Worm (Caenorhabditis elegans) whole organism, midembryonic: ENCODE results near the gene K05F6.14.
"Not testable (repeated sequence)": the region's sequence is repeated elsewhere in the genome, so short reads cannot be mapped to it uniquely, and the experiment has no call there.

Experiments
- T22C8.4 ChIP-seq: fragments of 200-800 bp; sonication (Bioruptor generic); IDR thresholded peaks from 2 replicates; pipeline ENCODE4 v1.3.6; 2022; ENCODE audit warnings: missing genetic modification characterization, missing compliant biosample characterization
- cog-1 ChIP-seq: sonication (generic microtip); optimal IDR thresholded peaks from 2 replicates; lab custom pipeline; 2016; ENCODE audit warnings: missing genetic modification characterization, missing compliant biosample characterization
- flt-1 ChIP-seq: fragments of 200-800 bp; sonication (Bioruptor generic); IDR thresholded peaks from 2 replicates; pipeline ENCODE4 v1.3.6; 2022; ENCODE audit warnings: missing genetic modification characterization, missing compliant biosample characterization
- klf-2 ChIP-seq: fragments of 200-800 bp; sonication (Bioruptor generic); conservative IDR thresholded peaks from 2 replicates; pipeline ENCODE4 v1.3.6; 2022; ENCODE audit warnings: missing genetic modification reagents, missing genetic modification characterization, missing compliant biosample characterization
- med-1 ChIP-seq: sonication (generic microtip); optimal IDR thresholded peaks from 2 replicates; lab custom pipeline; 2017; ENCODE audit warnings: missing genetic modification characterization, mild to moderate bottlenecking, missing compliant biosample characterization, antibody characterized with exemption, missing genetic modification reagents; ENCODE audit not compliant: insufficient read depth
- ref-1 ChIP-seq: fragments of 200-800 bp; sonication (Bioruptor generic); conservative IDR thresholded peaks from 2 replicates; pipeline ENCODE4 v1.3.6; 2022; ENCODE audit warnings: missing genetic modification reagents, missing genetic modification characterization, missing compliant biosample characterization
- ztf-23 ChIP-seq: fragments of 200-800 bp; sonication (Bioruptor generic); IDR thresholded peaks from 2 replicates; pipeline ENCODE4 v1.3.6; 2022; ENCODE audit warnings: missing genetic modification reagents, missing genetic modification characterization, missing compliant biosample characterization
- ztf-29 ChIP-seq: fragments of 200-800 bp; sonication (Bioruptor generic); IDR thresholded peaks from 2 replicates; pipeline ENCODE4 v1.3.6; 2022; ENCODE audit warnings: missing genetic modification reagents, missing genetic modification characterization, missing compliant biosample characterization

DNA sequence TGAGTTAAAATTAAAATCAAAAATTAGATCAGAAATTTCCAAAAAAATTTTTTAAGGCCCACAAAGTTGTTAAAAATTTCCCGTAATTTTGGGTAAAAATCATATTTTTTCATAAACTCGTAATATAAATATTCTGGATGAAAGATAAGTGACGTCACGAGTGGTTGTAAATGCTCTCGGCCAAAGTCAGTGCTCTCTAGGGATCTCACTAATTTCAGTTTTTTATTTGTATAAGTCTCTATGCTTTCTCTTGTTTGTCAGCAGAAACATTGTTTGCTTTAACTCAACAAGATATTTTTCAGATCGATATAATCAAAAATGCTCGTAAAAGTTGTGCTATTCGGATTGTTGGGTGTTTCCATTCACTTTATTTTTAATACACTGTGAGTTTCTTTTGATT is 18.8 kb upstream of the K05F6.14 start, which contains the start of gene K05F6.4:
- TF ChIP-seq ref-1 (GFP tag; lab: Robert Waterston, UW); flt-1 (GFP tag; lab: Robert Waterston, UW); med-1 (GFP tag; lab: Kevin White, UChicago); cog-1; klf-2 (GFP tag; lab: Robert Waterston, UW); ztf-29 (GFP tag; lab: Robert Waterston, UW); ztf-23 (GFP tag; lab: Robert Waterston, UW); T22C8.4 (GFP tag; lab: Robert Waterston, UW): not testable (repeated sequence)
